Fruit fly (Drosophila melanogaster): ENCODE measurements around the gene CG18269.

CG18269 gene

DNA sequence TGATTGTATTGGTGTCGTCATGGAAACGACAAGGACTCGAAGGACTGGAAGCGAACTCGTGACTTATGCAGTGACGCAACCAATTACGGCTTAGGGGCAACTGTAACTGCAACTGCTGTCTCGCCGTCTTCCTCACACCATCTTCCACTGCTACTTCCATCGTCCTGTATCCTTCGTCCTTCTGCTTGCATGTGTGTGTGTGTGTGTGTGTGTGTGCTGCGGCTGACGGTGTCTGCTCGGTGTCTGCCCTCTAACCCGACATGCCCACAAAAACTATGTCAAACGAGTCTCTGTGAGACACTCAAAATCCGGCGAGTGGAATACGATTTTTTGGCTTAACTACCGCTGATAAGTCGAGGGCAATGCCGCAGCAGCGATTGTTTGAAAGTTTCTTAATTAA, 42.2 kb downstream of the CG18269 start:
- TF ChIP-seq CG8301 (tag; optimal IDR thresholded peaks at IDR 0.05) (no peak), gl (tag; optimal IDR thresholded peaks at IDR 0.05) (no peak)

DNA sequence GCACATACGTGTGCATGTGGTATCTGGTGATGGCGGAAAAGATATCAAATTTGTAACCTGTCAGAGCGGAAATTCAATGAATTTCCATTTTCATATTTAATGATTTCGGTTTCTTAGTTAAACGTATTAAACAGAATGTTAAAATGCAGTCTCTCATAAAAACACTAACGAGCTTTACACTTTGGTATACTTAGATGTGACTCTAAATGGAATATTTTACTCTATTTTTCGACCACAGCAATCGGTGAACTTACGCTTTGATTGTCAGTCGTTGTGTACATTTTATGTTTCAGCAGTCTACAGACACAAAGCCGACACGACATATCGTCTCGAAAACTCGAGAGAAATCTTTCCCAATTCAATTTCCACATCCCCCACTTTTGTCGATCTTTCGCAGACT, 44.9 kb downstream of the CG18269 start, which contains the start of gene CG18266:
CG18266 (plus strand) TSS at position 301 of the 400 bp plus-strand sequence.
- TF ChIP-seq CG9948 (tag; optimal IDR thresholded peaks at IDR 0.05), result no peak
- no peak for TF ChIP-seq CG8301 (tag; optimal IDR thresholded peaks at IDR 0.05)
- no peak for TF ChIP-seq CG10348 (GFP tag; IDR thresholded peaks at IDR 0.05)
- no peak for TF ChIP-seq Pif1A (GFP tag; optimal IDR thresholded peaks at IDR 0.05)
- TF ChIP-seq CG34367 (tag; optimal IDR thresholded peaks at IDR 0.05), result no peak
- TF ChIP-seq rn (GFP tag; IDR thresholded peaks at IDR 0.05), result no peak
- no peak for TF ChIP-seq CG14655 (GFP tag; optimal IDR thresholded peaks at IDR 0.05)

Data from whole organism, pupa.